Worm (Caenorhabditis elegans) whole organism, L3 larva: Measurements from ENCODE around the gene tbc-17.

Experiments used
- R02D3.7 ChIP-seq: fragments of 150-350 bp; optimal IDR thresholded peaks from 2 replicates; lab custom pipeline; 2014; ENCODE audit warnings: missing biosample characterization, missing genetic modification characterization
- ZK546.5 ChIP-seq: sonication (generic microtip); optimal IDR thresholded peaks from 2 replicates; lab custom pipeline; 2017; ENCODE audit warnings: missing biosample characterization, missing genetic modification characterization
- aly-2 ChIP-seq: fragments of 150-350 bp; optimal IDR thresholded peaks from 2 replicates; lab custom pipeline; 2014; ENCODE audit warnings: missing biosample characterization, missing genetic modification characterization
- ama-1 ChIP-seq: fragments of 150-350 bp; optimal IDR thresholded peaks from 2 replicates; lab custom pipeline; 2018
- ceh-16 ChIP-seq: sonication (generic microtip); optimal IDR thresholded peaks from 2 replicates; lab custom pipeline; 2017; ENCODE audit warnings: missing biosample characterization, missing genetic modification characterization
- ceh-28 ChIP-seq: fragments of 150-350 bp; optimal IDR thresholded peaks from 2 replicates; lab custom pipeline; 2014; ENCODE audit warnings: missing biosample characterization, missing genetic modification reagents, missing genetic modification characterization
- ceh-82 ChIP-seq: fragments of 150-350 bp; optimal IDR thresholded peaks from 2 replicates; lab custom pipeline; 2014; ENCODE audit warnings: missing biosample characterization, missing genetic modification characterization
- ceh-9 ChIP-seq: sonication (generic microtip); optimal IDR thresholded peaks from 2 replicates; lab custom pipeline; 2018; ENCODE audit warnings: missing biosample characterization, missing genetic modification characterization
- egl-27 ChIP-seq: sonication (generic microtip); optimal IDR thresholded peaks from 4 replicates; lab custom pipeline; 2017; ENCODE audit warnings: missing biosample characterization, missing genetic modification reagents, missing genetic modification characterization
- elt-1 ChIP-seq: fragments of 150-350 bp; optimal IDR thresholded peaks from 2 replicates; lab custom pipeline; 2014; ENCODE audit warnings: missing biosample characterization, missing genetic modification characterization
- elt-2 ChIP-seq: sonication (generic microtip); optimal IDR thresholded peaks from 2 replicates; lab custom pipeline; 2016; ENCODE audit warnings: missing genetic modification reagents, mild to moderate bottlenecking, missing genetic modification characterization, missing compliant biosample characterization
- elt-3 ChIP-seq, 3 experiments: fragments of 150-350 bp in 1 of 3; sonication (generic microtip) in 2 of 3; optimal IDR thresholded peaks; 2 replicates in 2 of 3; 4 replicates in 1 of 3; lab custom pipeline; 2014 to 2017; ENCODE audit warnings: missing biosample characterization in 3 of 3, missing genetic modification characterization in 3 of 3
- eor-1 ChIP-seq, 2 experiments: fragments of 150-350 bp; optimal IDR thresholded peaks; 2 replicates each; lab custom pipeline; 2014 to 2018; ENCODE audit warnings: missing biosample characterization in 2 of 2, missing genetic modification characterization in 2 of 2
- fkh-10 ChIP-seq: sonication (generic microtip); optimal IDR thresholded peaks from 2 replicates; lab custom pipeline; 2017; ENCODE audit warnings: missing biosample characterization, missing genetic modification reagents, missing genetic modification characterization
- hmg-11 ChIP-seq: sonication (generic microtip); optimal IDR thresholded peaks from 2 replicates; lab custom pipeline; 2016; ENCODE audit warnings: missing genetic modification characterization, missing compliant biosample characterization
- jun-1 ChIP-seq: fragments of 150-350 bp; optimal IDR thresholded peaks from 2 replicates; lab custom pipeline; 2014; ENCODE audit warnings: missing biosample characterization, missing genetic modification reagents, missing genetic modification characterization
- lin-15B ChIP-seq: fragments of 150-350 bp; optimal IDR thresholded peaks from 2 replicates; lab custom pipeline; 2014; ENCODE audit warnings: missing biosample characterization, missing genetic modification characterization
- lin-39 ChIP-seq: fragments of 150-350 bp; optimal IDR thresholded peaks from 2 replicates; lab custom pipeline; 2018; ENCODE audit warnings: missing biosample characterization, missing genetic modification reagents, missing genetic modification characterization
- lsy-12 ChIP-seq: sonication (generic microtip); optimal IDR thresholded peaks from 2 replicates; lab custom pipeline; 2016; ENCODE audit warnings: mild to moderate bottlenecking, missing genetic modification characterization, missing compliant biosample characterization
- mml-1 ChIP-seq: fragments of 150-350 bp; sonication (generic microtip); optimal IDR thresholded peaks from 3 replicates; lab custom pipeline; 2014; ENCODE audit warnings: missing biosample characterization, missing genetic modification characterization
- nhr-11 ChIP-seq: fragments of 150-350 bp; optimal IDR thresholded peaks from 2 replicates; lab custom pipeline; 2014; ENCODE audit warnings: missing biosample characterization, missing genetic modification characterization
- nhr-12 ChIP-seq: fragments of 150-350 bp; optimal IDR thresholded peaks from 2 replicates; lab custom pipeline; 2014; ENCODE audit warnings: missing biosample characterization, missing genetic modification characterization
- nhr-23 ChIP-seq: fragments of 150-350 bp; optimal IDR thresholded peaks from 2 replicates; lab custom pipeline; 2014; ENCODE audit warnings: missing biosample characterization, missing genetic modification reagents, missing genetic modification characterization
- nhr-237 ChIP-seq: fragments of 150-350 bp; optimal IDR thresholded peaks from 2 replicates; lab custom pipeline; 2014; ENCODE audit warnings: missing biosample characterization, missing genetic modification characterization
- nhr-25 ChIP-seq: sonication (generic microtip); optimal IDR thresholded peaks from 2 replicates; lab custom pipeline; 2017; ENCODE audit warnings: missing biosample characterization, missing genetic modification characterization
- nhr-43 ChIP-seq: sonication (generic microtip); optimal IDR thresholded peaks from 2 replicates; lab custom pipeline; 2016; ENCODE audit warnings: mild to moderate bottlenecking, missing genetic modification characterization, missing compliant biosample characterization; ENCODE audit not compliant: poor library complexity, severe bottlenecking
- nhr-67 ChIP-seq: fragments of 150-350 bp; optimal IDR thresholded peaks from 2 replicates; lab custom pipeline; 2014; ENCODE audit warnings: missing biosample characterization, missing genetic modification characterization
- nhr-76 ChIP-seq: fragments of 150-350 bp; sonication (generic microtip); optimal IDR thresholded peaks from 5 replicates; lab custom pipeline; 2014; ENCODE audit warnings: missing biosample characterization, missing genetic modification characterization
- sea-2 ChIP-seq: fragments of 150-350 bp; sonication (generic microtip); optimal IDR thresholded peaks from 4 replicates; lab custom pipeline; 2014; ENCODE audit warnings: missing biosample characterization, missing genetic modification reagents, missing genetic modification characterization
- skn-1 ChIP-seq: fragments of 150-350 bp; optimal IDR thresholded peaks from 2 replicates; lab custom pipeline; 2014; ENCODE audit warnings: missing biosample characterization, missing genetic modification characterization
- tbx-2 ChIP-seq: sonication (generic microtip); optimal IDR thresholded peaks from 2 replicates; lab custom pipeline; 2016; ENCODE audit warnings: mild to moderate bottlenecking, missing genetic modification characterization, missing compliant biosample characterization
- unc-39 ChIP-seq: sonication (generic microtip); optimal IDR thresholded peaks from 4 replicates; lab custom pipeline; 2017; ENCODE audit warnings: missing biosample characterization, missing genetic modification characterization
- zag-1 ChIP-seq: fragments of 150-350 bp; optimal IDR thresholded peaks from 2 replicates; lab custom pipeline; 2014; ENCODE audit warnings: missing biosample characterization, missing genetic modification characterization
- ztf-11 ChIP-seq: fragments of 150-350 bp; optimal IDR thresholded peaks from 2 replicates; lab custom pipeline; 2014; ENCODE audit warnings: missing biosample characterization, missing genetic modification characterization
- ztf-4 ChIP-seq: fragments of 150-350 bp; optimal IDR thresholded peaks from 2 replicates; lab custom pipeline; 2014; ENCODE audit warnings: missing biosample characterization, missing genetic modification characterization

tbc-17 gene

ce11 chrII:12668874-12669273, 25.3 kb upstream of the tbc-17 start:
- TF ChIP-seq eor-1 (tag; optimal IDR thresholded peaks at IDR 0.05; lab: Kevin White, UChicago) (no peak), nhr-67 (no peak), nhr-23 (tag; lab: Kevin White, UChicago) (no peak), nhr-11 (tag; lab: Kevin White, UChicago) (no peak)

ce11 chrII:12669342-12669741, 24.9 kb upstream of the tbc-17 start:
- TF ChIP-seq fkh-10 (GFP tag; lab: Kevin White, UChicago) (peak; percentile 53), nhr-237 (tag; lab: Kevin White, UChicago) (no peak)

ce11 chrII:12669882-12670281, 24.3 kb upstream of the tbc-17 start:
- TF ChIP-seq R02D3.7: no peak
- no peak for TF ChIP-seq mml-1 (tag; lab: Kevin White, UChicago)
- TF ChIP-seq fkh-10 (GFP tag; lab: Kevin White, UChicago): no peak
- no peak for TF ChIP-seq nhr-43 (tag; lab: Kevin White, UChicago)
- no peak for TF ChIP-seq nhr-12 (tag; lab: Kevin White, UChicago)
- no peak for TF ChIP-seq nhr-76 (tag; lab: Kevin White, UChicago)
- TF ChIP-seq elt-1 (tag; lab: Kevin White, UChicago): no peak
- no peak for TF ChIP-seq nhr-237 (tag; lab: Kevin White, UChicago)
- no peak for TF ChIP-seq nhr-67
- TF ChIP-seq elt-3 (tag; optimal IDR thresholded peaks at IDR 0.05; lab: Kevin White, UChicago): no peak
- TF ChIP-seq egl-27 (tag; lab: Kevin White, UChicago): no peak
- TF ChIP-seq zag-1 (tag; lab: Kevin White, UChicago): no peak
- no peak for TF ChIP-seq eor-1 (tag; optimal IDR thresholded peaks at IDR 0.05; lab: Kevin White, UChicago)
- no peak for TF ChIP-seq ztf-4 (tag; lab: Kevin White, UChicago)
- TF ChIP-seq skn-1 (tag; lab: Kevin White, UChicago): no peak
- no peak for TF ChIP-seq unc-39 (tag; lab: Kevin White, UChicago)

ce11 chrII:12670877-12671864, 23.0 kb upstream of the tbc-17 start:
- TF ChIP-seq mml-1 (tag; lab: Kevin White, UChicago): no peak
- peak; percentile 69 for TF ChIP-seq ceh-28

ce11 chrII:12671892-12672291, 22.3 kb upstream of the tbc-17 start:
- peak; percentile 29 for TF ChIP-seq ceh-28
- no peak for TF ChIP-seq nhr-67
- TF ChIP-seq mml-1 (tag; lab: Kevin White, UChicago): no peak
- TF ChIP-seq ama-1 (lab: Kevin White, UChicago): no peak

- no peak for TF ChIP-seq tbx-2 (tag; lab: Kevin White, UChicago)
- TF ChIP-seq lin-15B (tag; lab: Kevin White, UChicago): peak; percentile 14
These were observed 21.7 kb upstream of the tbc-17 start for ce11 chrII:12672512-12672911.

- TF ChIP-seq ZK546.5 (tag; lab: Kevin White, UChicago) (no peak), aly-2 (tag; lab: Kevin White, UChicago) (no peak), ceh-16 (no peak), unc-39 (tag; lab: Kevin White, UChicago) (no peak), nhr-237 (tag; lab: Kevin White, UChicago) (no peak), ceh-82 (tag; lab: Kevin White, UChicago) (no peak), nhr-23 (tag; lab: Kevin White, UChicago) (no peak), elt-2 (tag; lab: Kevin White, UChicago) (no peak), sea-2 (GFP tag; lab: Kevin White, UChicago) (no peak), lin-39 (no peak), ceh-9 (no peak), R02D3.7 (no peak), nhr-25 (tag; lab: Kevin White, UChicago) (no peak), jun-1 (no peak), ztf-11 (tag; lab: Kevin White, UChicago) (no peak), zag-1 (tag; lab: Kevin White, UChicago) (no peak), hmg-11 (tag; lab: Kevin White, UChicago) (no peak), nhr-67 (no peak), lsy-12 (tag; lab: Kevin White, UChicago) (no peak), elt-3 (tag; optimal IDR thresholded peaks at IDR 0.05; lab: Kevin White, UChicago) (no peak)
- TF ChIP-seq, all 47 proteins: peak for 0
These were observed 20.9 kb upstream of the tbc-17 start for ce11 chrII:12673311-12673710.
